Worm (Caenorhabditis elegans) whole organism, mixed stage, embryonic: Measurements from ENCODE around the gene ZK1073.1.

Experiments used
- bed-3 ChIP-seq: fragments of 200-800 bp; sonication (Bioruptor generic); optimal IDR thresholded peaks from 3 replicates; lab custom pipeline; 2018; ENCODE audit warnings: mild to moderate bottlenecking, missing genetic modification characterization, moderate library complexity, missing compliant biosample characterization
- blmp-1 ChIP-seq: fragments of 150-350 bp; optimal IDR thresholded peaks from 2 replicates; lab custom pipeline; 2014; ENCODE audit warnings: missing biosample characterization, missing genetic modification characterization
- ces-1 ChIP-seq: fragments of 150-350 bp; optimal IDR thresholded peaks from 2 replicates; lab custom pipeline; 2014; ENCODE audit warnings: missing biosample characterization, missing genetic modification reagents, missing genetic modification characterization
- elt-1 ChIP-seq: sonication (generic microtip); optimal IDR thresholded peaks from 2 replicates; lab custom pipeline; 2017; ENCODE audit warnings: missing genetic modification characterization, mild to moderate bottlenecking, missing compliant biosample characterization, antibody characterized with exemption, moderate library complexity, borderline replicate concordance; ENCODE audit not compliant: insufficient read depth
- hlh-1 ChIP-seq: fragments of 150-350 bp; optimal IDR thresholded peaks from 2 replicates; lab custom pipeline; 2014; ENCODE audit warnings: missing biosample characterization, missing genetic modification reagents, missing genetic modification characterization
- lin-13 ChIP-seq: fragments of 150-350 bp; optimal IDR thresholded peaks from 2 replicates; lab custom pipeline; 2014; ENCODE audit warnings: missing biosample characterization, missing genetic modification characterization
- nhr-2 ChIP-seq: fragments of 150-350 bp; optimal IDR thresholded peaks from 2 replicates; lab custom pipeline; 2014; ENCODE audit warnings: missing biosample characterization, missing genetic modification characterization
- nhr-237 ChIP-seq: fragments of 150-350 bp; optimal IDR thresholded peaks from 2 replicates; lab custom pipeline; 2014; ENCODE audit warnings: missing biosample characterization, missing genetic modification characterization
- nhr-76 ChIP-seq: sonication (generic microtip); optimal IDR thresholded peaks from 2 replicates; lab custom pipeline; 2017; ENCODE audit warnings: missing biosample characterization, missing genetic modification characterization
- sptf-1 ChIP-seq: sonication (generic microtip); optimal IDR thresholded peaks from 2 replicates; lab custom pipeline; 2017; ENCODE audit warnings: mild to moderate bottlenecking, missing genetic modification characterization, moderate library complexity, missing compliant biosample characterization
- unc-39 ChIP-seq: fragments of 150-350 bp; optimal IDR thresholded peaks from 2 replicates; lab custom pipeline; 2014; ENCODE audit warnings: missing biosample characterization, missing genetic modification characterization
- unc-62 ChIP-seq: fragments of 150-350 bp; optimal IDR thresholded peaks from 2 replicates; lab custom pipeline; 2014; ENCODE audit warnings: missing biosample characterization, missing genetic modification reagents, missing genetic modification characterization

DNA sequence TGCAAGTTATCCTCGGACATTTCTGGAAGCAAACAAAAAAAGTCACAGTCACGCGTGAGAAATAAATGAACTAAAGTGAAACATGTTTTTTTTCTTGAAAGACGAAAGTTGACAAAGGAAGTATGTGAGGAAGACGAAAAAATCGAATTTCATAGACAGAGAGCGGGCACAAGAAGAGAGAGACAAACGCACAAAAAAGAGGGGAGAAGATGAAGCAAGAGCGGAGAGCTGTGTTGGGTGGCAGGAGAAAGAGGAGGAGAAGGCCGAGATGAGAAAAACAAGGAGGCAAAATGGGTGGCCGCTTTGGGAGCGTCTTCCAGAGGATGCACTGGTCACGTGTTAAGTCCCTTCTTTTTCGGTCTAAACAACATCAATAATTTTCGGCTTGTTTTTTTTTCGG, at the start of gene ZK1073.1:
- no peak for TF ChIP-seq unc-62
- no peak for TF ChIP-seq nhr-76
- TF ChIP-seq elt-1: no peak
- TF ChIP-seq blmp-1 (tag; lab: Kevin White, UChicago): no peak
- no peak for TF ChIP-seq hlh-1
- TF ChIP-seq nhr-2: no peak
- peak; percentile 64 for TF ChIP-seq ces-1 (GFP tag; lab: Kevin White, UChicago)
- no peak for TF ChIP-seq unc-39 (tag; lab: Kevin White, UChicago)
- no peak for TF ChIP-seq bed-3 (GFP tag; lab: Kevin White, UChicago)
- TF ChIP-seq lin-13 (tag; lab: Kevin White, UChicago): no peak
- peak; percentile 12 for TF ChIP-seq sptf-1 (tag; lab: Kevin White, UChicago)
- no peak for TF ChIP-seq nhr-237 (tag; lab: Kevin White, UChicago)
